Fruit fly (Drosophila melanogaster): ENCODE results near the gene CG16956.

The CG16956 gene

dm6 chr2L:13445249-13445846 is 31.0 kb upstream of the CG16956 start, which contains the start of gene Hacd2:
Gene Hacd2, minus strand, starts transcription at chr2L:13445651.
- TF ChIP-seq Eip93F (GFP tag; optimal IDR thresholded peaks at IDR 0.05) (no peak), CG11762 (GFP tag; optimal IDR thresholded peaks at IDR 0.05; ENCODE audit: insufficient read depth) (no peak), svp (GFP tag) (peak; percentile 87), Sox14 (GFP tag; optimal IDR thresholded peaks at IDR 0.05) (peak; percentile 53), vri (GFP tag; optimal IDR thresholded peaks at IDR 0.05) (peak; percentile 4), CG31627 (GFP tag; optimal IDR thresholded peaks at IDR 0.05) (peak; percentile 8), cyc (GFP tag; optimal IDR thresholded peaks at IDR 0.05) (peak; percentile 14), lz (GFP tag; optimal IDR thresholded peaks at IDR 0.05) (peak; percentile 9)

dm6 chr2L:13436791-13437190 is 22.4 kb upstream of the CG16956 start:
- TF ChIP-seq fkh (GFP tag; optimal IDR thresholded peaks at IDR 0.05) (no peak), svp (GFP tag) (peak; percentile 87), vri (GFP tag; optimal IDR thresholded peaks at IDR 0.05) (peak; percentile 77), CG6276 (GFP tag; optimal IDR thresholded peaks at IDR 0.05) (no peak), CG6163 (GFP tag; IDR thresholded peaks at IDR 0.05) (no peak)

- TF ChIP-seq svp (GFP tag) (peak; percentile 78), Hr39 (GFP tag; optimal IDR thresholded peaks at IDR 0.05) (no peak), Sox102F (GFP tag; optimal IDR thresholded peaks at IDR 0.05) (no peak), CG6854 (GFP tag; optimal IDR thresholded peaks at IDR 0.05) (no peak), vri (GFP tag; optimal IDR thresholded peaks at IDR 0.05) (peak; percentile 60), fkh (GFP tag; optimal IDR thresholded peaks at IDR 0.05) (no peak), eg (GFP tag; IDR thresholded peaks at IDR 0.05) (no peak), spab (GFP tag; optimal IDR thresholded peaks at IDR 0.05) (no peak)
Observed at dm6 chr2L:13434795-13435634, 20.6 kb upstream of the CG16956 start, which contains the start of gene Tehao. Gene Tehao, plus strand, starts transcription at chr2L:13435622.

dm6 chr2L:13430919-13431502 is 16.6 kb upstream of the CG16956 start:
- no peak for TF ChIP-seq svp (GFP tag)
- TF ChIP-seq OdsH (GFP tag; optimal IDR thresholded peaks at IDR 0.05): peak; percentile 13
- TF ChIP-seq Blimp-1 (GFP tag; optimal IDR thresholded peaks at IDR 0.05): no peak
- no peak for TF ChIP-seq CG6792 (GFP tag; optimal IDR thresholded peaks at IDR 0.05)
- no peak for TF ChIP-seq ss (GFP tag; optimal IDR thresholded peaks at IDR 0.05)
- TF ChIP-seq CG1621 (tag; optimal IDR thresholded peaks at IDR 0.05): no peak
- TF ChIP-seq CG11294 (GFP tag; IDR thresholded peaks at IDR 0.05): no peak
- TF ChIP-seq fd85E (GFP tag; optimal IDR thresholded peaks at IDR 0.05): no peak
- peak; percentile 92 for TF ChIP-seq dsx (GFP tag; optimal IDR thresholded peaks at IDR 0.05; ENCODE audit: poor library complexity, severe bottlenecking)
- TF ChIP-seq Lpt (GFP tag; optimal IDR thresholded peaks at IDR 0.05): peak; percentile 27
- no peak for TF ChIP-seq Gug (GFP tag; IDR thresholded peaks at IDR 0.05)
- peak; percentile 35 for TF ChIP-seq CG6276 (GFP tag; optimal IDR thresholded peaks at IDR 0.05)
- TF ChIP-seq CG34406 (GFP tag; optimal IDR thresholded peaks at IDR 0.05): no peak
- TF ChIP-seq Hr4 (GFP tag; optimal IDR thresholded peaks at IDR 0.05): peak; percentile 63
- TF ChIP-seq CG32006 (GFP tag; optimal IDR thresholded peaks at IDR 0.05): peak; percentile 61
- no peak for TF ChIP-seq CG10669 (GFP tag; optimal IDR thresholded peaks at IDR 0.05)
- peak; percentile 9 for TF ChIP-seq Eip75B (GFP tag; optimal IDR thresholded peaks at IDR 0.05)
- TF ChIP-seq achi (GFP tag; optimal IDR thresholded peaks at IDR 0.05): no peak
- TF ChIP-seq Met (GFP tag; optimal IDR thresholded peaks at IDR 0.05): no peak
- TF ChIP-seq Ets96B (tag; optimal IDR thresholded peaks at IDR 0.05): no peak
- no peak for TF ChIP-seq Ets21C (GFP tag; optimal IDR thresholded peaks at IDR 0.05)
- peak; percentile 5 for TF ChIP-seq CG4318 (GFP tag; optimal IDR thresholded peaks at IDR 0.05)
- 0 out of 2 replicates have a peak, but pooled peaks have one; percentile 43 for TF ChIP-seq CG15336 (GFP tag; IDR thresholded peaks at IDR 0.05)
- TF ChIP-seq CG8632 (GFP tag; optimal IDR thresholded peaks at IDR 0.05): no peak
- no peak for TF ChIP-seq pdm3 (GFP tag; optimal IDR thresholded peaks at IDR 0.05)
- TF ChIP-seq CG3032 (tag; optimal IDR thresholded peaks at IDR 0.05): no peak
- TF ChIP-seq Hr39 (GFP tag; optimal IDR thresholded peaks at IDR 0.05): no peak
- peak in 1 of 2 experiments; percentile 44 for TF ChIP-seq salr (GFP tag; optimal IDR thresholded peaks at IDR 0.05)
- TF ChIP-seq dac (GFP tag; optimal IDR thresholded peaks at IDR 0.05): no peak
